Fruit fly (Drosophila melanogaster) whole organism, prepupa: ENCODE data around the gene Ubr1.

Experiments used
- Blimp-1 ChIP-seq: fragments of 200-800 bp; sonication (Bioruptor generic); optimal IDR thresholded peaks from 3 replicates; lab custom pipeline; 2017; ENCODE audit warnings: missing biosample characterization, missing genetic modification characterization, mild to moderate bottlenecking, moderate library complexity, missing genetic modification reagents
- CG10631 ChIP-seq: fragments of 200-800 bp; sonication (Bioruptor generic); optimal IDR thresholded peaks from 2 replicates; lab custom pipeline; 2016; ENCODE audit warnings: missing biosample characterization, missing genetic modification characterization
- CG11294 ChIP-seq: fragments of 200-800 bp; sonication (Bioruptor generic); IDR thresholded peaks from 2 replicates; pipeline ENCODE4 v1.3.6; 2022; ENCODE audit warnings: missing biosample characterization, missing genetic modification characterization
- CG11762 ChIP-seq: fragments of 200-800 bp; sonication (Bioruptor generic); optimal IDR thresholded peaks from 3 replicates; lab custom pipeline; 2016; ENCODE audit warnings: missing biosample characterization, missing genetic modification characterization; ENCODE audit not compliant: insufficient read depth
- CG11902 ChIP-seq: fragments of 200-800 bp; sonication (Bioruptor generic); optimal IDR thresholded peaks from 3 replicates; lab custom pipeline; 2016; ENCODE audit warnings: missing biosample characterization, missing genetic modification characterization
- CG15336 ChIP-seq: fragments of 200-800 bp; sonication (Bioruptor generic); IDR thresholded peaks from 2 replicates; pipeline ENCODE4 v1.3.6; 2022; ENCODE audit warnings: missing biosample characterization, missing genetic modification characterization
- CG1621 ChIP-seq: fragments of 200-800 bp; sonication (Bioruptor generic); optimal IDR thresholded peaks from 3 replicates; lab custom pipeline; 2018; ENCODE audit warnings: missing biosample characterization, mild to moderate bottlenecking, missing genetic modification characterization
- CG3032 ChIP-seq: fragments of 200-800 bp; optimal IDR thresholded peaks from 2 replicates; lab custom pipeline; 2019; ENCODE audit warnings: missing biosample characterization, mild to moderate bottlenecking, missing genetic modification characterization, moderate library complexity
- CG32006 ChIP-seq: fragments of 200-800 bp; sonication (Bioruptor generic); optimal IDR thresholded peaks from 3 replicates; lab custom pipeline; 2017; ENCODE audit warnings: missing biosample characterization, mild to moderate bottlenecking, missing genetic modification characterization
- CG3919 ChIP-seq: fragments of 200-800 bp; sonication (Bioruptor generic); optimal IDR thresholded peaks from 3 replicates; lab custom pipeline; 2016; ENCODE audit warnings: missing biosample characterization, missing genetic modification characterization
- CG6163 ChIP-seq: fragments of 200-800 bp; sonication (Bioruptor generic); IDR thresholded peaks from 3 replicates; pipeline ENCODE4 v1.3.6; 2022; ENCODE audit warnings: missing biosample characterization, missing genetic modification characterization
- CG6276 ChIP-seq: fragments of 200-800 bp; sonication (Bioruptor generic); optimal IDR thresholded peaks from 2 replicates; lab custom pipeline; 2017; ENCODE audit warnings: missing biosample characterization, mild to moderate bottlenecking, missing genetic modification characterization
- CG6792 ChIP-seq: fragments of 200-800 bp; sonication (Bioruptor generic); optimal IDR thresholded peaks from 3 replicates; lab custom pipeline; 2016; ENCODE audit warnings: missing biosample characterization, missing genetic modification characterization
- CG6808 ChIP-seq: fragments of 200-800 bp; sonication (Bioruptor generic); optimal IDR thresholded peaks from 3 replicates; lab custom pipeline; 2017; ENCODE audit warnings: missing biosample characterization, missing genetic modification characterization, mild to moderate bottlenecking, moderate library complexity, missing genetic modification reagents
- CG8119 ChIP-seq: fragments of 200-800 bp; sonication (Bioruptor generic); IDR thresholded peaks from 3 replicates; pipeline ENCODE4 v1.3.6; 2022; ENCODE audit warnings: missing biosample characterization, missing genetic modification characterization
- CG9139 ChIP-seq: fragments of 200-800 bp; sonication (Bioruptor generic); optimal IDR thresholded peaks from 3 replicates; lab custom pipeline; 2017; ENCODE audit warnings: missing biosample characterization, mild to moderate bottlenecking, missing genetic modification characterization
- Eip75B ChIP-seq: fragments of 200-800 bp; sonication (Bioruptor generic); optimal IDR thresholded peaks from 3 replicates; lab custom pipeline; 2016; ENCODE audit warnings: missing biosample characterization, missing genetic modification characterization
- Eip78C ChIP-seq: fragments of 200-800 bp; sonication (Bioruptor generic); peaks from one replicate; lab custom pipeline; 2016; ENCODE audit warnings: missing biosample characterization, missing genetic modification characterization
- Eip93F ChIP-seq: fragments of 200-800 bp; sonication (Bioruptor generic); optimal IDR thresholded peaks from 2 replicates; lab custom pipeline; 2016; ENCODE audit warnings: missing biosample characterization, mild to moderate bottlenecking, missing genetic modification characterization
- Ets96B ChIP-seq: fragments of 200-800 bp; optimal IDR thresholded peaks from 2 replicates; lab custom pipeline; 2019; ENCODE audit warnings: missing biosample characterization, mild to moderate bottlenecking, missing genetic modification characterization, moderate library complexity
- Gug ChIP-seq: fragments of 200-800 bp; sonication (Bioruptor generic); IDR thresholded peaks from 2 replicates; pipeline ENCODE4 v1.3.6; 2022; ENCODE audit warnings: missing biosample characterization, missing genetic modification characterization
- Hr38 ChIP-seq: sonication (Bioruptor generic); optimal IDR thresholded peaks from 2 replicates; lab custom pipeline; 2016; ENCODE audit warnings: missing biosample characterization, missing genetic modification characterization
- Hr39 ChIP-seq: fragments of 200-800 bp; sonication (Bioruptor generic); optimal IDR thresholded peaks from 2 replicates; lab custom pipeline; 2016; ENCODE audit warnings: missing biosample characterization, missing genetic modification characterization
- Lpt ChIP-seq: fragments of 200-800 bp; sonication (Bioruptor generic); optimal IDR thresholded peaks from 3 replicates; lab custom pipeline; 2016; ENCODE audit warnings: missing biosample characterization, missing genetic modification characterization
- Met ChIP-seq: fragments of 200-800 bp; sonication (Bioruptor generic); optimal IDR thresholded peaks from 3 replicates; lab custom pipeline; 2016; ENCODE audit warnings: missing biosample characterization, missing genetic modification characterization
- OdsH ChIP-seq: fragments of 200-800 bp; sonication (Bioruptor generic); optimal IDR thresholded peaks from 3 replicates; lab custom pipeline; 2016; ENCODE audit warnings: missing biosample characterization, missing genetic modification characterization
- Smox ChIP-seq: fragments of 200-800 bp; sonication (Bioruptor generic); optimal IDR thresholded peaks from 3 replicates; lab custom pipeline; 2016; ENCODE audit warnings: missing biosample characterization, missing genetic modification characterization
- Sox102F ChIP-seq: fragments of 200-800 bp; sonication (Bioruptor generic); optimal IDR thresholded peaks from 2 replicates; lab custom pipeline; 2016; ENCODE audit warnings: missing biosample characterization, mild to moderate bottlenecking, missing genetic modification characterization
- Sox14 ChIP-seq: fragments of 200-800 bp; sonication (Bioruptor generic); optimal IDR thresholded peaks from 3 replicates; lab custom pipeline; 2016; ENCODE audit warnings: missing biosample characterization, missing genetic modification characterization
- Sox15 ChIP-seq: fragments of 200-800 bp; sonication (Bioruptor generic); optimal IDR thresholded peaks from 3 replicates; lab custom pipeline; 2016; ENCODE audit warnings: missing biosample characterization, missing genetic modification characterization
- achi ChIP-seq: fragments of 200-800 bp; sonication (Bioruptor generic); optimal IDR thresholded peaks from 3 replicates; lab custom pipeline; 2016; ENCODE audit warnings: missing biosample characterization, missing genetic modification characterization
- acj6 ChIP-seq: fragments of 200-800 bp; sonication (Bioruptor generic); optimal IDR thresholded peaks from 3 replicates; lab custom pipeline; 2016; ENCODE audit warnings: missing biosample characterization, missing genetic modification characterization
- cyc ChIP-seq: fragments of 200-800 bp; sonication (Bioruptor generic); optimal IDR thresholded peaks from 3 replicates; lab custom pipeline; 2016; ENCODE audit warnings: missing biosample characterization, missing genetic modification characterization
- dsx ChIP-seq: fragments of 200-800 bp; optimal IDR thresholded peaks from 3 replicates; lab custom pipeline; 2019; ENCODE audit warnings: missing biosample characterization, mild to moderate bottlenecking, missing genetic modification characterization, moderate library complexity; ENCODE audit not compliant: poor library complexity, severe bottlenecking
- eg ChIP-seq: fragments of 200-800 bp; sonication (Bioruptor generic); IDR thresholded peaks from 3 replicates; pipeline ENCODE4 v1.3.6; 2022; ENCODE audit warnings: missing biosample characterization, missing genetic modification characterization
- esn ChIP-seq: fragments of 200-800 bp; sonication (Bioruptor generic); optimal IDR thresholded peaks from 2 replicates; lab custom pipeline; 2016; ENCODE audit warnings: missing biosample characterization, mild to moderate bottlenecking, missing genetic modification characterization, moderate library complexity
- fd59A ChIP-seq: fragments of 200-800 bp; sonication (Bioruptor generic); optimal IDR thresholded peaks from 2 replicates; lab custom pipeline; 2017; ENCODE audit warnings: missing biosample characterization, mild to moderate bottlenecking, missing genetic modification characterization, missing genetic modification reagents
- fd85E ChIP-seq: fragments of 200-800 bp; sonication (Bioruptor generic); optimal IDR thresholded peaks from 3 replicates; lab custom pipeline; 2016; ENCODE audit warnings: missing biosample characterization, missing genetic modification characterization
- fkh ChIP-seq: fragments of 200-800 bp; sonication (Bioruptor generic); optimal IDR thresholded peaks from 3 replicates; lab custom pipeline; 2017; ENCODE audit warnings: missing biosample characterization, mild to moderate bottlenecking, missing genetic modification characterization, moderate library complexity
- lz ChIP-seq: fragments of 200-800 bp; sonication (Bioruptor generic); optimal IDR thresholded peaks from 3 replicates; lab custom pipeline; 2016; ENCODE audit warnings: missing biosample characterization, missing genetic modification characterization
- net ChIP-seq: fragments of 200-800 bp; sonication (Bioruptor generic); optimal IDR thresholded peaks from 3 replicates; lab custom pipeline; 2016; ENCODE audit warnings: missing biosample characterization, missing genetic modification characterization
- salr ChIP-seq, 2 experiments: fragments of 200-800 bp; sonication (Bioruptor generic); optimal IDR thresholded peaks; 3 replicates each; lab custom pipeline; 2016 to 2018; ENCODE audit warnings: missing biosample characterization in 2 of 2, missing genetic modification characterization in 2 of 2, mild to moderate bottlenecking in 1 of 2
- spab ChIP-seq: fragments of 200-800 bp; sonication (Bioruptor generic); optimal IDR thresholded peaks from 2 replicates; lab custom pipeline; 2017; ENCODE audit warnings: missing biosample characterization, mild to moderate bottlenecking, missing genetic modification characterization, missing genetic modification reagents
- svp ChIP-seq: fragments of 200-800 bp; sonication (Bioruptor generic); peaks from one replicate; lab custom pipeline; 2016; ENCODE audit warnings: missing biosample characterization, missing genetic modification characterization
- topi ChIP-seq: fragments of 200-800 bp; sonication (Bioruptor generic); optimal IDR thresholded peaks from 3 replicates; lab custom pipeline; 2016; ENCODE audit warnings: missing biosample characterization, missing genetic modification characterization

Ubr1 gene

dm6 chrX:16932820-16933386, 35.6 kb downstream of the Ubr1 start (continued):
- TF ChIP-seq CG11902 (GFP tag; lab: Kevin White, UChicago) (peak; percentile 10), CG6163 (GFP tag; lab: Robert Waterston, UW) (no peak), CG11762 (GFP tag; lab: Kevin White, UChicago) (peak; percentile 29), cyc (GFP tag; lab: Kevin White, UChicago) (peak; percentile 19), lz (GFP tag; lab: Kevin White, UChicago) (peak; percentile 11), CG3032 (tag; lab: Kevin White, UChicago) (peak; percentile 31), Ets96B (tag; lab: Kevin White, UChicago) (no peak), CG8119 (GFP tag; lab: Robert Waterston, UW) (peak; percentile 62), CG10631 (GFP tag; lab: Kevin White, UChicago) (peak; percentile 4), topi (GFP tag; lab: Kevin White, UChicago) (peak; percentile 47), Sox14 (GFP tag; lab: Kevin White, UChicago) (no peak), OdsH (peak; percentile 34), Smox (GFP tag; lab: Kevin White, UChicago) (peak; percentile 27), spab (GFP tag; lab: Kevin White, UChicago) (no peak), Met (GFP tag; lab: Kevin White, UChicago) (peak; percentile 52), CG6276 (GFP tag; lab: Kevin White, UChicago) (peak; percentile 28), CG11294 (GFP tag; lab: Robert Waterston, UW) (no peak)

- TF ChIP-seq Smox (GFP tag; lab: Kevin White, UChicago) (peak; percentile 39), CG6163 (GFP tag; lab: Robert Waterston, UW) (peak; percentile 51; the same call in 2 of the 3 replicates), CG1621 (tag; lab: Kevin White, UChicago) (no peak), achi (GFP tag; lab: Kevin White, UChicago) (no peak), esn (GFP tag; lab: Kevin White, UChicago) (peak; percentile 13), CG3919 (GFP tag; lab: Kevin White, UChicago) (peak; percentile 23), topi (GFP tag; lab: Kevin White, UChicago) (peak; percentile 24), CG11294 (GFP tag; lab: Robert Waterston, UW) (no peak), net (no peak), CG6792 (GFP tag; lab: Kevin White, UChicago) (no peak), Lpt (GFP tag; lab: Kevin White, UChicago) (no peak), Ets96B (tag; lab: Kevin White, UChicago) (peak; percentile 33), Met (GFP tag; lab: Kevin White, UChicago) (peak; percentile 30), CG3032 (tag; lab: Kevin White, UChicago) (no peak), CG9139 (GFP tag; lab: Kevin White, UChicago) (no peak), Eip78C (GFP tag; lab: Kevin White, UChicago) (peak; percentile 75), Gug (GFP tag; lab: Robert Waterston, UW) (no peak), fd59A (GFP tag; lab: Kevin White, UChicago) (peak; percentile 25), OdsH (peak; percentile 31), fkh (GFP tag; lab: Kevin White, UChicago) (no peak), spab (GFP tag; lab: Kevin White, UChicago) (no peak), Eip75B (GFP tag; lab: Kevin White, UChicago) (peak; percentile 3), fd85E (GFP tag; lab: Kevin White, UChicago) (no peak), salr (GFP tag; optimal IDR thresholded peaks at IDR 0.05; lab: Kevin White, UChicago) (no peak), acj6 (GFP tag; lab: Kevin White, UChicago) (no peak), Sox102F (GFP tag; lab: Kevin White, UChicago) (peak; percentile 45), CG32006 (no peak), Hr38 (no peak), Blimp-1 (GFP tag; lab: Kevin White, UChicago) (no peak), CG15336 (GFP tag; lab: Robert Waterston, UW) (no peak), CG10631 (GFP tag; lab: Kevin White, UChicago) (peak; percentile 33), dsx (GFP tag; lab: Kevin White, UChicago) (no peak), eg (GFP tag; lab: Robert Waterston, UW) (no peak), cyc (GFP tag; lab: Kevin White, UChicago) (peak; percentile 46), Sox15 (GFP tag; lab: Kevin White, UChicago) (peak; percentile 23), svp (peak; percentile 80), Eip93F (no peak), Hr39 (GFP tag; lab: Kevin White, UChicago) (peak; percentile 47), CG11762 (GFP tag; lab: Kevin White, UChicago) (no peak), CG6276 (GFP tag; lab: Kevin White, UChicago) (no peak), CG6808 (GFP tag; lab: Kevin White, UChicago) (no peak)
These were observed 36.3 kb downstream of the Ubr1 start for dm6 chrX:16931994-16932819.
